Fruit fly (Drosophila melanogaster) whole organism, embryonic: Measurements from ENCODE around the gene Pgant35A.
A peak's percentile ranks its signal among the peaks of the same experiment; 100 is the strongest.

Experiments
- Atf3 ChIP-seq: fragments of 200-800 bp; sonication (Bioruptor generic); optimal IDR thresholded peaks from 3 replicates; lab custom pipeline; 2016; ENCODE audit warnings: missing biosample characterization, missing genetic modification characterization
- CG11456 ChIP-seq: fragments of 200-800 bp; sonication (Bioruptor generic); IDR thresholded peaks from 3 replicates; pipeline ENCODE4 v1.3.6; 2022; ENCODE audit warnings: missing biosample characterization, missing genetic modification characterization
- CG11723 ChIP-seq: fragments of 200-800 bp; sonication (Bioruptor generic); optimal IDR thresholded peaks from 2 replicates; lab custom pipeline; 2017; ENCODE audit warnings: missing biosample characterization, mild to moderate bottlenecking, missing genetic modification characterization
- CG14965 ChIP-seq: fragments of 200-800 bp; sonication (Bioruptor generic); optimal IDR thresholded peaks from 2 replicates; lab custom pipeline; 2016; ENCODE audit warnings: missing biosample characterization, missing genetic modification characterization, borderline replicate concordance
- CG17568 ChIP-seq: fragments of 200-800 bp; sonication (Bioruptor generic); optimal IDR thresholded peaks from 2 replicates; lab custom pipeline; 2018; ENCODE audit warnings: missing biosample characterization, mild to moderate bottlenecking, missing genetic modification characterization, moderate library complexity
- CG18262 ChIP-seq: fragments of 200-800 bp; optimal IDR thresholded peaks from 3 replicates; lab custom pipeline; 2019; ENCODE audit warnings: missing biosample characterization, mild to moderate bottlenecking, missing genetic modification characterization, moderate library complexity
- CG2875 ChIP-seq: fragments of 200-800 bp; sonication (Bioruptor generic); optimal IDR thresholded peaks from 2 replicates; lab custom pipeline; 2017; ENCODE audit warnings: missing biosample characterization, mild to moderate bottlenecking, missing genetic modification characterization, missing genetic modification reagents
- CG3281 ChIP-seq: fragments of 200-800 bp; sonication (Bioruptor generic); optimal IDR thresholded peaks from 3 replicates; lab custom pipeline; 2017; ENCODE audit warnings: missing biosample characterization, mild to moderate bottlenecking, missing genetic modification characterization
- CG4424 ChIP-seq: fragments of 200-800 bp; sonication (Bioruptor generic); optimal IDR thresholded peaks from 3 replicates; lab custom pipeline; 2016; ENCODE audit warnings: missing biosample characterization, missing genetic modification characterization
- CG6272 ChIP-seq: fragments of 200-800 bp; sonication (Bioruptor generic); IDR thresholded peaks from 2 replicates; pipeline ENCODE4 v1.3.6; 2022; ENCODE audit warnings: missing biosample characterization, missing genetic modification characterization
- CG6654 ChIP-seq: fragments of 200-800 bp; sonication (Bioruptor generic); optimal IDR thresholded peaks from 2 replicates; lab custom pipeline; 2017; ENCODE audit warnings: missing biosample characterization, mild to moderate bottlenecking, missing genetic modification characterization
- CG6683 ChIP-seq: fragments of 200-800 bp; sonication (Bioruptor generic); optimal IDR thresholded peaks from 2 replicates; lab custom pipeline; 2017; ENCODE audit warnings: missing biosample characterization, mild to moderate bottlenecking, missing genetic modification characterization, missing genetic modification reagents
- CG7357 ChIP-seq: fragments of 200-800 bp; sonication (Bioruptor generic); IDR thresholded peaks from 3 replicates; pipeline ENCODE4 v1.3.6; 2022; ENCODE audit warnings: missing biosample characterization, missing genetic modification characterization
- CG7556 ChIP-seq: fragments of 200-800 bp; sonication (Bioruptor generic); optimal IDR thresholded peaks from 2 replicates; lab custom pipeline; 2017; ENCODE audit warnings: missing biosample characterization, mild to moderate bottlenecking, missing genetic modification characterization
- CG7928 ChIP-seq: fragments of 200-800 bp; sonication (Bioruptor generic); optimal IDR thresholded peaks from 2 replicates; lab custom pipeline; 2017; ENCODE audit warnings: missing biosample characterization, mild to moderate bottlenecking, missing genetic modification characterization
- CG8765 ChIP-seq: fragments of 200-800 bp; sonication (Bioruptor generic); IDR thresholded peaks from 2 replicates; pipeline ENCODE4 v1.3.6; 2022; ENCODE audit warnings: missing biosample characterization, missing genetic modification characterization
- Dbx ChIP-seq: fragments of 200-800 bp; sonication (Bioruptor generic); IDR thresholded peaks from 3 replicates; pipeline ENCODE4 v1.3.6; 2022; ENCODE audit warnings: missing biosample characterization, missing genetic modification characterization
- Deaf1 ChIP-seq: fragments of 200-800 bp; optimal IDR thresholded peaks from 3 replicates; lab custom pipeline; 2019; ENCODE audit warnings: missing biosample characterization, mild to moderate bottlenecking, missing genetic modification characterization, moderate library complexity
- Dref ChIP-seq: fragments of 200-800 bp; sonication (Bioruptor generic); IDR thresholded peaks from 2 replicates; pipeline ENCODE4 v1.3.6; 2022; ENCODE audit warnings: missing biosample characterization, missing genetic modification characterization
- E2f1 ChIP-seq: fragments of 200-800 bp; sonication (Bioruptor generic); IDR thresholded peaks from 2 replicates; pipeline ENCODE4 v1.3.6; 2022; ENCODE audit warnings: missing biosample characterization, missing genetic modification characterization
- E2f2 ChIP-seq: fragments of 200-800 bp; sonication (Bioruptor generic); IDR thresholded peaks from 2 replicates; pipeline ENCODE4 v1.3.6; 2022; ENCODE audit warnings: missing biosample characterization, missing genetic modification characterization
- Elba2 ChIP-seq: fragments of 200-800 bp; sonication (Bioruptor generic); optimal IDR thresholded peaks from 3 replicates; lab custom pipeline; 2016; ENCODE audit warnings: missing biosample characterization, missing genetic modification characterization
- Fer3 ChIP-seq: fragments of 200-800 bp; sonication (Bioruptor generic); optimal IDR thresholded peaks from 2 replicates; lab custom pipeline; 2018; ENCODE audit warnings: missing biosample characterization, mild to moderate bottlenecking, missing genetic modification characterization, moderate library complexity
- H15 ChIP-seq: fragments of 200-800 bp; sonication (Bioruptor generic); IDR thresholded peaks from 3 replicates; pipeline ENCODE4 v1.3.6; 2022; ENCODE audit warnings: missing biosample characterization, missing genetic modification characterization
- MBD-R2 ChIP-seq: fragments of 200-800 bp; sonication (Bioruptor generic); IDR thresholded peaks from 2 replicates; pipeline ENCODE4 v1.3.6; 2022; ENCODE audit warnings: missing biosample characterization, missing genetic modification characterization
- NC2β ChIP-seq: fragments of 200-800 bp; sonication (Bioruptor generic); optimal IDR thresholded peaks from 2 replicates; lab custom pipeline; 2016; ENCODE audit warnings: missing biosample characterization, missing genetic modification characterization
- Pdp1 ChIP-seq, 2 experiments: fragments of 200-800 bp; sonication (Bioruptor generic); optimal IDR thresholded peaks; 3 replicates each; lab custom pipeline; 2016; ENCODE audit warnings: missing biosample characterization in 2 of 2, missing genetic modification characterization in 2 of 2, mild to moderate bottlenecking in 1 of 2, moderate library complexity in 1 of 2
- Taf1 ChIP-seq: fragments of 200-800 bp; sonication (Bioruptor generic); IDR thresholded peaks from 2 replicates; pipeline ENCODE4 v1.3.6; 2022; ENCODE audit warnings: missing biosample characterization, missing genetic modification characterization
- Tbp ChIP-seq: fragments of >200 bp; optimal IDR thresholded peaks from 2 replicates; lab custom pipeline; 2018; ENCODE audit warnings: missing biosample characterization, missing genetic modification characterization
- abd-A ChIP-seq: fragments of 200-800 bp; sonication (Bioruptor generic); optimal IDR thresholded peaks from 3 replicates; lab custom pipeline; 2019; ENCODE audit warnings: missing biosample characterization, mild to moderate bottlenecking, missing genetic modification characterization, moderate library complexity
- btn ChIP-seq: fragments of 200-800 bp; sonication (Bioruptor generic); optimal IDR thresholded peaks from 2 replicates; lab custom pipeline; 2016; ENCODE audit warnings: missing biosample characterization, missing genetic modification characterization
- cas ChIP-seq: fragments of 200-800 bp; sonication (Bioruptor generic); IDR thresholded peaks from 2 replicates; pipeline ENCODE4 v1.3.6; 2022; ENCODE audit warnings: missing biosample characterization, missing genetic modification characterization
- dpn ChIP-seq, 2 experiments: fragments of 200-800 bp; sonication (Bioruptor generic); optimal IDR thresholded peaks; 3 replicates each; lab custom pipeline; 2016; ENCODE audit warnings: missing biosample characterization in 2 of 2, missing genetic modification characterization in 2 of 2
- gsb-n ChIP-seq: fragments of 200-800 bp; sonication (Bioruptor generic); optimal IDR thresholded peaks from 3 replicates; lab custom pipeline; 2018; ENCODE audit warnings: missing biosample characterization, mild to moderate bottlenecking, missing genetic modification characterization
- kay ChIP-seq: fragments of 200-800 bp; sonication (Bioruptor generic); optimal IDR thresholded peaks from 2 replicates; lab custom pipeline; 2016; ENCODE audit warnings: missing biosample characterization, missing genetic modification characterization
- lbe ChIP-seq: fragments of 200-800 bp; sonication (Bioruptor generic); optimal IDR thresholded peaks from 2 replicates; lab custom pipeline; 2016; ENCODE audit warnings: missing biosample characterization, mild to moderate bottlenecking, missing genetic modification characterization
- lmd ChIP-seq: fragments of 200-800 bp; sonication (Bioruptor generic); IDR thresholded peaks from 2 replicates; pipeline ENCODE4 v1.3.6; 2022; ENCODE audit warnings: missing biosample characterization, missing genetic modification characterization
- mirr ChIP-seq: fragments of 200-800 bp; sonication (Bioruptor generic); optimal IDR thresholded peaks from 3 replicates; lab custom pipeline; 2018; ENCODE audit warnings: missing biosample characterization, mild to moderate bottlenecking, missing genetic modification characterization
- pan ChIP-seq, 4 experiments: fragments of >200 bp in 3 of 4; fragments of 200-800 bp in 1 of 4; sonication (Bioruptor generic) in 1 of 4; optimal IDR thresholded peaks in 3 of 4; IDR thresholded peaks in 1 of 4; 2 replicates each; pipeline versions ENCODE4 v1.3.6 to Lab custom; 2017 to 2022; ENCODE audit warnings: missing biosample characterization in 2 of 4, missing genetic modification characterization in 2 of 4, mixed read lengths in 1 of 4
- row ChIP-seq: fragments of 200-800 bp; sonication (Bioruptor generic); IDR thresholded peaks from 3 replicates; pipeline ENCODE4 v1.3.6; 2022; ENCODE audit warnings: missing biosample characterization, missing genetic modification characterization
- sens ChIP-seq: fragments of 200-800 bp; sonication (Bioruptor generic); peaks from one replicate; lab custom pipeline; 2016; ENCODE audit warnings: missing biosample characterization, missing genetic modification characterization
- shn ChIP-seq: fragments of 200-800 bp; sonication (Bioruptor generic); optimal IDR thresholded peaks from 3 replicates; lab custom pipeline; 2016; ENCODE audit warnings: missing biosample characterization, missing genetic modification characterization
- sna ChIP-seq: fragments of 200-800 bp; sonication (Bioruptor generic); IDR thresholded peaks from 2 replicates; pipeline ENCODE4 v1.3.6; 2022; ENCODE audit warnings: missing biosample characterization, missing genetic modification characterization; ENCODE audit not compliant: partially characterized antibody
- sob ChIP-seq: fragments of 200-800 bp; sonication (Bioruptor generic); IDR thresholded peaks from 2 replicates; pipeline ENCODE4 v1.3.6; 2022; ENCODE audit warnings: missing biosample characterization, missing genetic modification characterization
- toy ChIP-seq: fragments of 200-800 bp; sonication (Bioruptor generic); IDR thresholded peaks from 2 replicates; pipeline ENCODE4 v1.3.6; 2022; ENCODE audit warnings: missing biosample characterization, missing genetic modification characterization
- ttk ChIP-seq: fragments of 200-800 bp; sonication (Bioruptor generic); IDR thresholded peaks from 2 replicates; pipeline ENCODE4 v2.1.2; 2022; ENCODE audit warnings: missing biosample characterization, missing genetic modification characterization
- vnd ChIP-seq: fragments of 200-800 bp; sonication (Bioruptor generic); IDR thresholded peaks from 3 replicates; pipeline ENCODE4 v1.3.6; 2022; ENCODE audit warnings: missing biosample characterization, missing genetic modification characterization; ENCODE audit not compliant: partially characterized antibody
- wor ChIP-seq: fragments of 200-800 bp; sonication (Bioruptor generic); IDR thresholded peaks from 2 replicates; pipeline ENCODE4 v1.3.6; 2022; ENCODE audit warnings: missing biosample characterization, missing genetic modification characterization
- yki ChIP-seq: fragments of >200 bp; optimal IDR thresholded peaks from 3 replicates; lab custom pipeline; 2018
- zfh2 ChIP-seq: fragments of 200-800 bp; sonication (Bioruptor generic); optimal IDR thresholded peaks from 2 replicates; lab custom pipeline; 2016; ENCODE audit warnings: missing biosample characterization, missing genetic modification characterization

The Pgant35A gene

dm6 chr2L:14394298-14395064, 35.4 kb downstream of the Pgant35A start (continued):
- TF ChIP-seq Fer3 (tag; lab: Kevin White, UChicago) (peak; percentile 39), CG7928 (GFP tag; lab: Kevin White, UChicago) (peak; percentile 28), CG4424 (GFP tag; lab: Kevin White, UChicago) (peak; percentile 16), CG6683 (GFP tag; lab: Kevin White, UChicago) (no peak), lbe (no peak), CG3281 (GFP tag; lab: Kevin White, UChicago) (peak; percentile 55), vnd (GFP tag; lab: Robert Waterston, UW) (no peak), Pdp1 (GFP tag; optimal IDR thresholded peaks at IDR 0.05; lab: Kevin White, UChicago) (peak; percentile 22 to 42), Dref (GFP tag; lab: Robert Waterston, UW) (no peak), kay (no peak), CG6272 (no peak), Elba2 (no peak), cas (GFP tag; lab: Robert Waterston, UW) (no peak), CG14965 (GFP tag; lab: Kevin White, UChicago) (no peak), CG8765 (no peak; the same call in 1 of the 2 replicates), Tbp (GFP tag; lab: Kevin White, UChicago) (no peak), ttk (GFP tag; lab: Robert Waterston, UW) (no peak), sens (GFP tag; lab: Kevin White, UChicago) (peak; percentile 39), CG7357 (GFP tag; lab: Robert Waterston, UW) (no peak), E2f1 (GFP tag; lab: Robert Waterston, UW) (no peak), shn (GFP tag; lab: Kevin White, UChicago) (no peak), Atf3 (GFP tag; lab: Kevin White, UChicago) (no peak), Deaf1 (tag; lab: Kevin White, UChicago) (peak; percentile 26), H15 (GFP tag; lab: Robert Waterston, UW) (no peak), toy (GFP tag; lab: Robert Waterston, UW) (no peak), dpn (GFP tag; optimal IDR thresholded peaks at IDR 0.05; lab: Kevin White, UChicago) (no peak), CG2875 (GFP tag; lab: Kevin White, UChicago) (no peak), sob (GFP tag; lab: Robert Waterston, UW) (0 out of 2 replicates have a peak, but pooled peaks have one; percentile 30), lmd (GFP tag; lab: Robert Waterston, UW) (no peak), sna (GFP tag; lab: Robert Waterston, UW) (no peak), NC2β (GFP tag; lab: Kevin White, UChicago) (no peak), gsb-n (no peak), Taf1 (no peak), CG6654 (GFP tag; lab: Kevin White, UChicago) (no peak), btn (GFP tag; lab: Kevin White, UChicago) (no peak), E2f2 (GFP tag; lab: Robert Waterston, UW) (no peak), abd-A (peak; percentile 80), pan (optimal IDR thresholded peaks at IDR 0.05; lab: Kevin White, UChicago) (no peak), pan (GFP tag; optimal IDR thresholded peaks at IDR 0.05 in 1 of 2, IDR thresholded peaks at IDR 0.05 in 1 of 2) (no peak), CG17568 (GFP tag; lab: Kevin White, UChicago) (peak; percentile 23), CG7556 (peak; percentile 13), yki (no peak), zfh2 (GFP tag; lab: Kevin White, UChicago) (no peak), mirr (GFP tag; lab: Kevin White, UChicago) (peak; percentile 69), MBD-R2 (GFP tag; lab: Robert Waterston, UW) (no peak), wor (GFP tag; lab: Robert Waterston, UW) (no peak), Dbx (GFP tag; lab: Robert Waterston, UW) (0 out of 3 replicates have a peak, but pooled peaks have one; percentile 7), row (peak; percentile 60), CG11723 (GFP tag; lab: Kevin White, UChicago) (no peak), CG18262 (peak; percentile 37), CG11456 (GFP tag; lab: Robert Waterston, UW) (no peak)
